Worm (Caenorhabditis elegans) whole organism, L1 larva: ENCODE results near the gene cee-1.

ENCODE experiments used
- C04F5.9 ChIP-seq: sonication (generic microtip); optimal IDR thresholded peaks from 2 replicates; lab custom pipeline; 2016; ENCODE audit warnings: missing genetic modification characterization, missing compliant biosample characterization
- C16A3.4 ChIP-seq: fragments of 150-350 bp; optimal IDR thresholded peaks from 2 replicates; lab custom pipeline; 2014; ENCODE audit warnings: missing biosample characterization, missing genetic modification characterization
- C34B4.2 ChIP-seq: sonication (generic microtip); optimal IDR thresholded peaks from 2 replicates; lab custom pipeline; 2017; ENCODE audit warnings: mild to moderate bottlenecking, missing genetic modification characterization, missing compliant biosample characterization
- aha-1 ChIP-seq: fragments of 150-350 bp; optimal IDR thresholded peaks from 2 replicates; lab custom pipeline; 2014; ENCODE audit warnings: missing biosample characterization, missing genetic modification characterization
- aly-2 ChIP-seq: fragments of 150-350 bp; optimal IDR thresholded peaks from 2 replicates; lab custom pipeline; 2014; ENCODE audit warnings: missing biosample characterization, missing genetic modification characterization
- ceh-8 ChIP-seq: fragments of 200-800 bp; sonication (Bioruptor generic); optimal IDR thresholded peaks from 2 replicates; lab custom pipeline; 2018; ENCODE audit warnings: mild to moderate bottlenecking, missing genetic modification characterization, moderate library complexity, missing compliant biosample characterization
- ceh-82 ChIP-seq, 3 experiments: fragments of 150-350 bp in 1 of 3; sonication (generic microtip) in 2 of 3; optimal IDR thresholded peaks; 2 replicates each; lab custom pipeline; 2014 to 2017; ENCODE audit warnings: missing biosample characterization in 3 of 3, missing genetic modification characterization in 3 of 3
- ceh-90 ChIP-seq: sonication (generic microtip); optimal IDR thresholded peaks from 2 replicates; lab custom pipeline; 2016; ENCODE audit warnings: missing genetic modification characterization, missing compliant biosample characterization
- ces-1 ChIP-seq: fragments of 150-350 bp; optimal IDR thresholded peaks from 2 replicates; lab custom pipeline; 2014; ENCODE audit warnings: missing biosample characterization, missing genetic modification reagents, missing genetic modification characterization
- dpl-1 ChIP-seq, 3 experiments: fragments of 150-350 bp in 2 of 3; sonication (generic microtip) in 1 of 3; optimal IDR thresholded peaks; 2 replicates each; lab custom pipeline; 2014 to 2017; ENCODE audit warnings: missing biosample characterization in 3 of 3, missing genetic modification characterization in 3 of 3, missing genetic modification reagents in 3 of 3
- dsc-1 ChIP-seq: sonication (generic microtip); optimal IDR thresholded peaks from 2 replicates; lab custom pipeline; 2016; ENCODE audit warnings: mild to moderate bottlenecking, missing genetic modification characterization, missing compliant biosample characterization
- efl-1 ChIP-seq, 4 experiments: fragments of 150-350 bp; optimal IDR thresholded peaks in 3 of 4; peaks in 1 of 4; 1 replicate in 1 of 4; 2 replicates in 3 of 4; lab custom pipeline; 2014; ENCODE audit warnings: missing biosample characterization in 2 of 4, missing genetic modification characterization in 2 of 4, missing genetic modification reagents in 2 of 4
- elt-3 ChIP-seq, 6 experiments: fragments of 150-350 bp in 1 of 6; sonication (generic microtip); optimal IDR thresholded peaks; 2 replicates each; lab custom pipeline; 2017 to 2018; ENCODE audit warnings: missing biosample characterization in 6 of 6, missing genetic modification characterization in 6 of 6, inconsistent platforms in 1 of 6
- ets-5 ChIP-seq: fragments of 200-800 bp; sonication (Bioruptor generic); IDR thresholded peaks from 2 replicates; pipeline ENCODE4 v1.3.6; 2022; ENCODE audit warnings: missing genetic modification characterization, missing compliant biosample characterization
- fkh-4 ChIP-seq: sonication (generic microtip); optimal IDR thresholded peaks from 2 replicates; lab custom pipeline; 2016; ENCODE audit warnings: missing compliant biosample characterization, missing genetic modification characterization, borderline replicate concordance
- grh-1 ChIP-seq: fragments of 200-800 bp; sonication (Bioruptor generic); IDR thresholded peaks from 2 replicates; pipeline ENCODE4 v1.3.6; 2022; ENCODE audit warnings: missing genetic modification reagents, missing genetic modification characterization, missing compliant biosample characterization
- hlh-17 ChIP-seq: fragments of 200-800 bp; sonication (Bioruptor generic); optimal IDR thresholded peaks from 2 replicates; lab custom pipeline; 2018; ENCODE audit warnings: missing genetic modification characterization, mild to moderate bottlenecking, missing compliant biosample characterization, moderate library complexity, borderline replicate concordance
- hlh-4 ChIP-seq: sonication (generic microtip); optimal IDR thresholded peaks from 2 replicates; lab custom pipeline; 2016; ENCODE audit warnings: mild to moderate bottlenecking, missing genetic modification characterization, missing compliant biosample characterization
- hpl-2 ChIP-seq: fragments of 150-350 bp; optimal IDR thresholded peaks from 2 replicates; lab custom pipeline; 2014; ENCODE audit warnings: missing biosample characterization, missing genetic modification reagents, missing genetic modification characterization
- jun-1 ChIP-seq: fragments of 150-350 bp; optimal IDR thresholded peaks from 2 replicates; lab custom pipeline; 2014; ENCODE audit warnings: missing biosample characterization, missing genetic modification reagents, missing genetic modification characterization
- lin-35 ChIP-seq, 2 experiments: fragments of 150-350 bp; optimal IDR thresholded peaks; 2 replicates each; lab custom pipeline; 2014; ENCODE audit warnings: missing biosample characterization in 2 of 2, missing genetic modification characterization in 2 of 2, missing genetic modification reagents in 2 of 2
- lin-39 ChIP-seq: fragments of 150-350 bp; optimal IDR thresholded peaks from 2 replicates; lab custom pipeline; 2014; ENCODE audit warnings: missing biosample characterization, missing genetic modification reagents, missing genetic modification characterization
- lir-3 ChIP-seq: sonication (generic microtip); optimal IDR thresholded peaks from 2 replicates; lab custom pipeline; 2016; ENCODE audit warnings: mild to moderate bottlenecking, missing genetic modification characterization, moderate library complexity, missing compliant biosample characterization; ENCODE audit not compliant: poor library complexity
- mab-9 ChIP-seq: fragments of 200-800 bp; sonication (Bioruptor generic); IDR thresholded peaks from 2 replicates; pipeline ENCODE4 v1.3.6; 2022; ENCODE audit warnings: missing genetic modification reagents, missing genetic modification characterization, missing compliant biosample characterization
- mef-2 ChIP-seq: fragments of 150-350 bp; optimal IDR thresholded peaks from 2 replicates; lab custom pipeline; 2014; ENCODE audit warnings: missing biosample characterization, missing genetic modification characterization
- nhr-11 ChIP-seq: fragments of 150-350 bp; optimal IDR thresholded peaks from 2 replicates; lab custom pipeline; 2014; ENCODE audit warnings: missing biosample characterization, missing genetic modification characterization
- nhr-237 ChIP-seq: fragments of 150-350 bp; optimal IDR thresholded peaks from 2 replicates; lab custom pipeline; 2014; ENCODE audit warnings: missing biosample characterization, missing genetic modification characterization
- nhr-28 ChIP-seq: fragments of 150-350 bp; optimal IDR thresholded peaks from 2 replicates; lab custom pipeline; 2014; ENCODE audit warnings: missing biosample characterization, missing genetic modification characterization
- nhr-71 ChIP-seq: sonication (generic microtip); optimal IDR thresholded peaks from 2 replicates; lab custom pipeline; 2016; ENCODE audit warnings: mild to moderate bottlenecking, missing genetic modification characterization, moderate library complexity, missing compliant biosample characterization
- nhr-76 ChIP-seq: sonication (generic microtip); optimal IDR thresholded peaks from 2 replicates; lab custom pipeline; 2017; ENCODE audit warnings: missing biosample characterization, missing genetic modification characterization
- nhr-77 ChIP-seq: fragments of 150-350 bp; optimal IDR thresholded peaks from 2 replicates; lab custom pipeline; 2014; ENCODE audit warnings: missing biosample characterization, missing genetic modification characterization
- nhr-84 ChIP-seq: sonication (generic microtip); optimal IDR thresholded peaks from 2 replicates; lab custom pipeline; 2017; ENCODE audit warnings: missing biosample characterization, missing genetic modification characterization
- nhr-85 ChIP-seq: sonication (generic microtip); peaks from one replicate; lab custom pipeline; 2016; ENCODE audit warnings: missing genetic modification characterization, inconsistent platforms, missing compliant biosample characterization
- pax-3 ChIP-seq: fragments of 200-800 bp; sonication (Bioruptor generic); optimal IDR thresholded peaks from 2 replicates; lab custom pipeline; 2018; ENCODE audit warnings: mild to moderate bottlenecking, missing genetic modification characterization, moderate library complexity, missing compliant biosample characterization
- skn-1 ChIP-seq: fragments of 150-350 bp; optimal IDR thresholded peaks from 2 replicates; lab custom pipeline; 2014; ENCODE audit warnings: missing biosample characterization, missing genetic modification characterization
- snpc-4 ChIP-seq: fragments of 150-350 bp; optimal IDR thresholded peaks from 2 replicates; lab custom pipeline; 2014; ENCODE audit warnings: missing biosample characterization, missing genetic modification characterization
- snu-23 ChIP-seq: sonication (generic microtip); optimal IDR thresholded peaks from 2 replicates; lab custom pipeline; 2016; ENCODE audit warnings: missing genetic modification characterization, missing compliant biosample characterization
- sox-4 ChIP-seq: sonication (generic microtip); optimal IDR thresholded peaks from 2 replicates; lab custom pipeline; 2016; ENCODE audit warnings: missing genetic modification characterization, missing compliant biosample characterization
- sup-37 ChIP-seq: fragments of 200-800 bp; sonication (Bioruptor generic); optimal IDR thresholded peaks from 2 replicates; lab custom pipeline; 2018; ENCODE audit warnings: mild to moderate bottlenecking, missing genetic modification characterization, missing compliant biosample characterization
- swsn-7 ChIP-seq: sonication (generic microtip); optimal IDR thresholded peaks from 2 replicates; lab custom pipeline; 2016; ENCODE audit warnings: missing genetic modification characterization, missing compliant biosample characterization
- tbx-2 ChIP-seq: sonication (generic microtip); optimal IDR thresholded peaks from 2 replicates; lab custom pipeline; 2016; ENCODE audit warnings: missing genetic modification characterization, missing compliant biosample characterization
- tlp-1 ChIP-seq: fragments of 150-350 bp; optimal IDR thresholded peaks from 2 replicates; lab custom pipeline; 2014; ENCODE audit warnings: missing biosample characterization, missing genetic modification characterization
- unc-30 ChIP-seq: sonication (generic microtip); optimal IDR thresholded peaks from 2 replicates; lab custom pipeline; 2017; ENCODE audit warnings: missing biosample characterization, missing genetic modification characterization
- unc-62 ChIP-seq: fragments of 150-350 bp; optimal IDR thresholded peaks from 2 replicates; lab custom pipeline; 2014; ENCODE audit warnings: missing biosample characterization, missing genetic modification reagents, missing genetic modification characterization
- unc-86 ChIP-seq: sonication (generic microtip); optimal IDR thresholded peaks from 2 replicates; lab custom pipeline; 2016; ENCODE audit warnings: missing genetic modification characterization, missing compliant biosample characterization
- unc-98 ChIP-seq: fragments of 200-800 bp; sonication (Bioruptor generic); IDR thresholded peaks from 2 replicates; pipeline ENCODE4 v1.3.6; 2022; ENCODE audit warnings: missing genetic modification characterization, missing compliant biosample characterization
- zag-1 ChIP-seq: fragments of 150-350 bp; optimal IDR thresholded peaks from 2 replicates; lab custom pipeline; 2014; ENCODE audit warnings: missing biosample characterization, missing genetic modification characterization
- zip-4 ChIP-seq: fragments of 200-800 bp; sonication (Bioruptor generic); optimal IDR thresholded peaks from 2 replicates; lab custom pipeline; 2018; ENCODE audit warnings: mild to moderate bottlenecking, missing genetic modification characterization, moderate library complexity, missing compliant biosample characterization
- ztf-11 ChIP-seq, 2 experiments: sonication (generic microtip); optimal IDR thresholded peaks; 2 replicates each; lab custom pipeline; 2016 to 2017; ENCODE audit warnings: missing genetic modification characterization in 2 of 2, missing biosample characterization in 1 of 2, missing compliant biosample characterization in 1 of 2

cee-1 gene

ce11 chrIII:4917077-4917476 lies 4.6 kb downstream of the cee-1 start, which contains the start of gene rars-1:
Gene rars-1, minus strand, starts transcription at chrIII:4917177.
- TF ChIP-seq tbx-2, result no peak
- no peak for TF ChIP-seq efl-1 (optimal IDR thresholded peaks at IDR 0.05; lab: Kevin White, UChicago)
- peak in 1 of 2 experiments; percentile 52 for TF ChIP-seq efl-1 (GFP tag; optimal IDR thresholded peaks at IDR 0.05 in 1 of 2; lab: Kevin White, UChicago)

ce11 chrIII:4917960-4918712 lies 5.6 kb downstream of the cee-1 start, which contains the start of gene rpb-8:
Gene rpb-8, minus strand, starts transcription at chrIII:4918008.
- no peak for TF ChIP-seq nhr-84
- TF ChIP-seq elt-3 (tag; optimal IDR thresholded peaks at IDR 0.05; lab: Kevin White, UChicago), result peak in 1 of 6 experiments; percentile 23
- peak; percentile 53 for TF ChIP-seq skn-1
- TF ChIP-seq snu-23 (GFP tag; lab: Kevin White, UChicago), result peak; percentile 54
- TF ChIP-seq nhr-237 (tag; lab: Kevin White, UChicago), result no peak
- TF ChIP-seq sup-37, result no peak
- TF ChIP-seq nhr-77 (tag; lab: Kevin White, UChicago), result peak; percentile 20
- no peak for TF ChIP-seq nhr-76 (tag; lab: Kevin White, UChicago)
- no peak for TF ChIP-seq lin-39 (tag; lab: Kevin White, UChicago)
- no peak for TF ChIP-seq unc-86 (tag; lab: Kevin White, UChicago)
- TF ChIP-seq unc-98 (GFP tag; lab: Robert Waterston, UW), result no peak
- no peak for TF ChIP-seq snpc-4 (tag; lab: Kevin White, UChicago)
- no peak for TF ChIP-seq zag-1
- no peak for TF ChIP-seq dsc-1 (tag; lab: Kevin White, UChicago)
- TF ChIP-seq dpl-1 (GFP tag; optimal IDR thresholded peaks at IDR 0.05; lab: Kevin White, UChicago), result peak; percentile 90 to 95 (median 90)
- peak; percentile 94 to 96 for TF ChIP-seq lin-35 (GFP tag; optimal IDR thresholded peaks at IDR 0.05; lab: Kevin White, UChicago)
- TF ChIP-seq nhr-28, result no peak
- TF ChIP-seq ceh-8 (GFP tag; lab: Kevin White, UChicago), result no peak
- peak; percentile 27 for TF ChIP-seq ceh-90 (tag; lab: Kevin White, UChicago)
- peak; percentile 37 for TF ChIP-seq lir-3 (tag; lab: Kevin White, UChicago)
- TF ChIP-seq sox-4 (tag; lab: Kevin White, UChicago), result no peak
- no peak for TF ChIP-seq C04F5.9 (tag; lab: Kevin White, UChicago)
- peak; percentile 69 for TF ChIP-seq C16A3.4 (tag; lab: Kevin White, UChicago)
- no peak for TF ChIP-seq unc-62 (GFP tag; lab: Kevin White, UChicago)
- no peak for TF ChIP-seq mab-9 (GFP tag; lab: Robert Waterston, UW)
- TF ChIP-seq swsn-7 (tag; lab: Kevin White, UChicago), result peak; percentile 29
- TF ChIP-seq aly-2 (tag; lab: Kevin White, UChicago), result no peak
- no peak for TF ChIP-seq fkh-4 (tag; lab: Kevin White, UChicago)
- TF ChIP-seq grh-1, result no peak
- TF ChIP-seq hlh-17 (GFP tag; lab: Kevin White, UChicago), result no peak
- TF ChIP-seq nhr-11 (tag; lab: Kevin White, UChicago), result no peak
- no peak for TF ChIP-seq ets-5 (GFP tag; lab: Robert Waterston, UW)
- no peak for TF ChIP-seq aha-1 (tag; lab: Kevin White, UChicago)
- TF ChIP-seq unc-30, result no peak
- TF ChIP-seq hpl-2, result peak; percentile 19
- no peak for TF ChIP-seq hlh-4 (tag; lab: Kevin White, UChicago)
- no peak for TF ChIP-seq jun-1
- TF ChIP-seq ces-1 (GFP tag; lab: Kevin White, UChicago), result no peak
- TF ChIP-seq tbx-2, result peak; percentile 38
- no peak for TF ChIP-seq mef-2 (tag; lab: Kevin White, UChicago)
- TF ChIP-seq nhr-85, result no peak
- TF ChIP-seq ceh-82 (tag; optimal IDR thresholded peaks at IDR 0.05; lab: Kevin White, UChicago), result peak in 2 of 3 experiments; percentile 28 to 71
- peak; percentile 49 for TF ChIP-seq nhr-71 (tag; lab: Kevin White, UChicago)
- no peak for TF ChIP-seq C34B4.2 (tag; lab: Kevin White, UChicago)
- no peak for TF ChIP-seq pax-3 (tag; lab: Kevin White, UChicago)
- peak; percentile 22 for TF ChIP-seq zip-4 (GFP tag; lab: Kevin White, UChicago)
- no peak for TF ChIP-seq tlp-1
- no peak for TF ChIP-seq ztf-11 (tag; optimal IDR thresholded peaks at IDR 0.05; lab: Kevin White, UChicago)
